Worm (Caenorhabditis elegans): Measurements from ENCODE around the gene K01A6.8.

The K01A6.8 gene

DNA sequence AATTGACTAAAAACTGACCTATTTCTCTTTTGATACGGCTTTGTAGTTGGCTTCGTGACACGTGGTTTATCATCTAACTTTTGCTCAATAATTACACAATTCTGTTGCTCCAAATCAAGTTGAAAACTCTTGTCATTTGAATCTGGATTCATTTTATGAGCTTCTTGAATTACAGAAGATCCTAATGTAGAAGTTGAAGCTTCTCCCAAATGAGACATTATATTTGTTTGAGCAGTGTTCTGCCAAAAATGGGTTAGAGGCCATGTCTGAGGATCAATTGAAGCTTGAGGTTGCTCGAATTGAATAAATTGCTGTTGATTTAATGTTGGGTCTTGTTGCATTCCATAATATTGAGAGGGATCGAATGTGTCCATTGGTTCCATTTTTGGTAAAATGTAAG is 39.7 kb downstream of the K01A6.8 start:
- TF ChIP-seq aptf-3 (GFP tag; IDR thresholded peaks at IDR 0.05), result no peak
- no peak for TF ChIP-seq T07F8.4 (tag; optimal IDR thresholded peaks at IDR 0.05)

DNA sequence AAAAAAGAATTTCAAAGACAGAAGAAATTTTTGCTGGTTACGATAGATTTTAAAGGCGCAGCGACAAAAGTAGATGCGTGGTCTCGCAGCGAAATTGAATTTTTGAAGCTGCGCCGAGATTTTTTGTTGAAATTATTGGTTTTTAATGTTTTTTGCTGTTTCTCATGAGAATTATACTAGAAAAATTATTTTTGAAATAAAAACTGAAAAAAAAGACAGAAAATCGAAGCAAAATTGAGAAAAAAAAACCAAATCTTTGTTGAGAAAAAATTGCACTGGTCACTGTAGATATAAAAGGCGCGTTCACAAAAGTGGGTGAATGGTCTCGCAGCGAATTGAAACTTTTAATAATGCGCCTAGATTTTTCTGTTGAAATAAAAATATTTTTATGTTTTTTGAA is 41.5 kb downstream of the K01A6.8 start:
- TF ChIP-seq ets-4 (GFP tag; optimal IDR thresholded peaks at IDR 0.05) (no peak), F52B5.7 (tag; optimal IDR thresholded peaks at IDR 0.05) (no peak), ceh-27 (GFP tag; optimal IDR thresholded peaks at IDR 0.05) (no peak), chd-7 (tag; optimal IDR thresholded peaks at IDR 0.05) (no peak), zim-3 (tag; optimal IDR thresholded peaks at IDR 0.05) (no peak), ceh-100 (GFP tag; IDR thresholded peaks at IDR 0.05) (no peak), F39B2.1 (GFP tag; IDR thresholded peaks at IDR 0.05) (no peak), fkh-3 (tag; optimal IDR thresholded peaks at IDR 0.05) (no peak), ekl-4 (GFP tag; IDR thresholded peaks at IDR 0.05) (0 out of 2 replicates have a peak, but pooled peaks have one; percentile 33), Y56A3A.18 (GFP tag; IDR thresholded peaks at IDR 0.05) (no peak), madf-6 (GFP tag; IDR thresholded peaks at IDR 0.05) (peak; percentile 95), tlf-1 (GFP tag; optimal IDR thresholded peaks at IDR 0.05) (peak; percentile 41), aptf-2 (GFP tag; conservative IDR thresholded peaks at IDR 0.05) (no peak), hlh-12 (tag; optimal IDR thresholded peaks at IDR 0.05) (no peak), ztf-22 (GFP tag; optimal IDR thresholded peaks at IDR 0.05) (no peak), ceh-79 (tag; optimal IDR thresholded peaks at IDR 0.05) (no peak), him-1 (tag; optimal IDR thresholded peaks at IDR 0.05) (peak; percentile 76), ztf-18 (tag; optimal IDR thresholded peaks at IDR 0.05) (no peak), ztf-26 (tag; optimal IDR thresholded peaks at IDR 0.05) (no peak), tbp1 (GFP tag; optimal IDR thresholded peaks at IDR 0.05) (peak; percentile 43), mel-28 (tag; optimal IDR thresholded peaks at IDR 0.05; ENCODE audit: borderline replicate concordance) (no peak), ama-1 (optimal IDR thresholded peaks at IDR 0.05) (no peak), ama-1 (GFP tag; optimal IDR thresholded peaks at IDR 0.05) (no peak), pbrm-1 (GFP tag; IDR thresholded peaks at IDR 0.05) (peak; percentile 48; the same call in 1 of the 2 replicates), unc-130 (GFP tag; optimal IDR thresholded peaks at IDR 0.05) (peak; percentile 23), K11D2.4 (GFP tag; IDR thresholded peaks at IDR 0.05) (no peak), lsy-27 (tag; optimal IDR thresholded peaks at IDR 0.05; ENCODE audit: borderline replicate concordance, insufficient read depth) (no peak), rpc-1 (optimal IDR thresholded peaks at IDR 0.05) (no peak), rpc-1 (tag; optimal IDR thresholded peaks at IDR 0.05) (no peak), unc-62 (GFP tag; optimal IDR thresholded peaks at IDR 0.05) (no peak), xnd-1 (tag; optimal IDR thresholded peaks at IDR 0.05) (peak; percentile 97), ceh-58 (GFP tag; IDR thresholded peaks at IDR 0.05) (no peak), ceh-40 (GFP tag; IDR thresholded peaks at IDR 0.05) (no peak), Y53F4B.3 (GFP tag; IDR thresholded peaks at IDR 0.05) (no peak), nfya-1 (tag; optimal IDR thresholded peaks at IDR 0.05; ENCODE audit: borderline replicate concordance, insufficient read depth) (no peak), somi-1 (GFP tag; optimal IDR thresholded peaks at IDR 0.05) (no peak), rec-8 (tag; optimal IDR thresholded peaks at IDR 0.05) (no peak), attf-6 (GFP tag; IDR thresholded peaks at IDR 0.05) (no peak), Y53G8AR.9 (GFP tag; conservative IDR thresholded peaks at IDR 0.05) (no peak), aptf-3 (GFP tag; IDR thresholded peaks at IDR 0.05) (no peak), ztf-3 (GFP tag; optimal IDR thresholded peaks at IDR 0.05) (no peak), die-1 (tag; optimal IDR thresholded peaks at IDR 0.05) (no peak), C06A6.2 (GFP tag; conservative IDR thresholded peaks at IDR 0.05) (no peak), Y95B8A.8 (GFP tag; IDR thresholded peaks at IDR 0.05) (no peak), ztf-25 (GFP tag; IDR thresholded peaks at IDR 0.05) (no peak), repo-1 (tag; optimal IDR thresholded peaks at IDR 0.05) (no peak), dpl-1 (GFP tag; optimal IDR thresholded peaks at IDR 0.05) (no peak), sdz-38 (tag; optimal IDR thresholded peaks at IDR 0.05) (no peak)
